Fruit fly (Drosophila melanogaster) whole organism: ENCODE measurements around the gene Mst36Fa.

ENCODE experiments used
- CG8478 ChIP-seq: fragments of >200 bp; optimal IDR thresholded peaks from 2 replicates; lab custom pipeline; 2018; ENCODE audit warnings: inconsistent platforms
- Dll ChIP-seq: fragments of >200 bp; optimal IDR thresholded peaks from 2 replicates; lab custom pipeline; 2017
- EcR ChIP-seq, 2 experiments: fragments of >200 bp; optimal IDR thresholded peaks; 2 replicates each; lab custom pipeline; 2017; ENCODE audit warnings: missing biosample characterization in 2 of 2, missing genetic modification characterization in 2 of 2, missing genetic modification reagents in 2 of 2
- pan ChIP-seq: fragments of >200 bp; optimal IDR thresholded peaks from 2 replicates; lab custom pipeline; 2017
- psq ChIP-seq: fragments of >200 bp; optimal IDR thresholded peaks from 2 replicates; lab custom pipeline; 2017
- usp ChIP-seq: fragments of >200 bp; optimal IDR thresholded peaks from 2 replicates; lab custom pipeline; 2017; ENCODE audit warnings: missing biosample characterization, missing genetic modification characterization, mixed read lengths

dm6 chr2L:18647857-18648652, 28.7 kb downstream of the Mst36Fa start:
- TF ChIP-seq psq (no peak), usp (GFP tag; lab: Kevin White, UChicago) (no peak), CG8478 (lab: Kevin White, UChicago) (no peak), pan (lab: Kevin White, UChicago) (no peak), EcR (GFP tag; optimal IDR thresholded peaks at IDR 0.05; lab: Kevin White, UChicago) (no peak), Dll (lab: Kevin White, UChicago) (no peak)
